Worm (Caenorhabditis elegans) whole organism, L4 larva: ENCODE measurements around the gene ctsa-1.2.
A peak's percentile ranks its signal among the peaks of the same experiment; 100 is the strongest.
"Not testable (repeated sequence)": the region's sequence is repeated elsewhere in the genome, so short reads cannot be mapped to it uniquely, and the experiment has no call there.

ENCODE experiments used
- F10B5.3 ChIP-seq: sonication (generic microtip); optimal IDR thresholded peaks from 2 replicates; lab custom pipeline; 2016; ENCODE audit warnings: mild to moderate bottlenecking, missing genetic modification characterization, missing compliant biosample characterization
- F26F4.8 ChIP-seq: fragments of 200-800 bp; sonication (Bioruptor generic); conservative IDR thresholded peaks from 2 replicates; pipeline ENCODE4 v1.3.6; 2022; ENCODE audit warnings: missing genetic modification characterization, missing compliant biosample characterization
- R02D3.7 ChIP-seq: fragments of 150-350 bp; sonication (generic microtip); optimal IDR thresholded peaks from 3 replicates; lab custom pipeline; 2014; ENCODE audit warnings: missing biosample characterization, missing genetic modification characterization
- Y75B8A.6 ChIP-seq: fragments of 200-800 bp; sonication (Bioruptor generic); IDR thresholded peaks from 2 replicates; pipeline ENCODE4 v1.3.6; 2022; ENCODE audit warnings: missing genetic modification reagents, missing genetic modification characterization, missing compliant biosample characterization
- aly-2 ChIP-seq: sonication (generic microtip); optimal IDR thresholded peaks from 2 replicates; lab custom pipeline; 2018; ENCODE audit warnings: missing biosample characterization, missing genetic modification characterization
- ama-1 ChIP-seq: fragments of 150-350 bp; optimal IDR thresholded peaks from 2 replicates; lab custom pipeline; 2014; ENCODE audit warnings: inconsistent platforms, mixed read lengths
- ceh-20 ChIP-seq: fragments of 200-800 bp; sonication (Bioruptor generic); IDR thresholded peaks from 2 replicates; pipeline ENCODE4 v1.3.6; 2022; ENCODE audit warnings: missing genetic modification reagents, missing genetic modification characterization, missing compliant biosample characterization
- ceh-28 ChIP-seq: fragments of 150-350 bp; optimal IDR thresholded peaks from 2 replicates; lab custom pipeline; 2014; ENCODE audit warnings: missing biosample characterization, missing genetic modification reagents, missing genetic modification characterization
- ceh-44 ChIP-seq: fragments of 200-800 bp; sonication (Bioruptor generic); IDR thresholded peaks from 2 replicates; pipeline ENCODE4 v1.3.6; 2022; ENCODE audit warnings: missing genetic modification reagents, missing genetic modification characterization, missing compliant biosample characterization
- ceh-82 ChIP-seq: sonication (generic microtip); optimal IDR thresholded peaks from 2 replicates; lab custom pipeline; 2017; ENCODE audit warnings: missing biosample characterization, missing genetic modification characterization
- ces-1 ChIP-seq: fragments of 150-350 bp; sonication (generic microtip); optimal IDR thresholded peaks from 4 replicates; lab custom pipeline; 2014; ENCODE audit warnings: missing biosample characterization, missing genetic modification reagents, missing genetic modification characterization
- daf-12 ChIP-seq: fragments of 150-350 bp; optimal IDR thresholded peaks from 2 replicates; lab custom pipeline; 2014; ENCODE audit warnings: missing biosample characterization, missing genetic modification reagents, missing genetic modification characterization
- daf-16 ChIP-seq, 3 experiments: sonication (generic microtip); optimal IDR thresholded peaks; 2 replicates each; lab custom pipeline; 2016 to 2017; ENCODE audit warnings: missing genetic modification characterization in 3 of 3, missing genetic modification reagents in 3 of 3, mild to moderate bottlenecking in 2 of 3, missing compliant biosample characterization in 2 of 3, missing biosample characterization in 1 of 3, moderate library complexity in 1 of 3
- daf-8 ChIP-seq: fragments of 200-800 bp; sonication (Bioruptor generic); IDR thresholded peaks from 2 replicates; pipeline ENCODE4 v1.3.6; 2022; ENCODE audit warnings: missing genetic modification characterization, missing compliant biosample characterization
- dmd-8 ChIP-seq: fragments of 200-800 bp; sonication (Bioruptor generic); IDR thresholded peaks from 2 replicates; pipeline ENCODE4 v1.3.6; 2022; ENCODE audit warnings: missing genetic modification characterization, missing compliant biosample characterization
- dpl-1 ChIP-seq: fragments of 150-350 bp; optimal IDR thresholded peaks from 2 replicates; lab custom pipeline; 2014; ENCODE audit warnings: missing biosample characterization, missing genetic modification reagents, missing genetic modification characterization
- dve-1 ChIP-seq: sonication (generic microtip); optimal IDR thresholded peaks from 2 replicates; lab custom pipeline; 2017; ENCODE audit warnings: antibody characterized with exemption, mild to moderate bottlenecking, missing genetic modification characterization, missing compliant biosample characterization; ENCODE audit not compliant: insufficient read depth
- egl-27 ChIP-seq: sonication (generic microtip); optimal IDR thresholded peaks from 3 replicates; lab custom pipeline; 2017; ENCODE audit warnings: missing biosample characterization, missing genetic modification reagents, missing genetic modification characterization
- fkh-10 ChIP-seq: fragments of 150-350 bp; optimal IDR thresholded peaks from 2 replicates; lab custom pipeline; 2014; ENCODE audit warnings: missing biosample characterization, missing genetic modification reagents, missing genetic modification characterization
- gei-8 ChIP-seq: fragments of 200-800 bp; sonication (Bioruptor generic); optimal IDR thresholded peaks from 2 replicates; lab custom pipeline; 2018; ENCODE audit warnings: mild to moderate bottlenecking, missing genetic modification characterization, missing compliant biosample characterization
- hlh-11 ChIP-seq: fragments of 200-800 bp; sonication (Bioruptor generic); optimal IDR thresholded peaks from 2 replicates; lab custom pipeline; 2018; ENCODE audit warnings: mild to moderate bottlenecking, missing genetic modification characterization, missing compliant biosample characterization
- hlh-30 ChIP-seq: sonication (generic microtip); optimal IDR thresholded peaks from 2 replicates; lab custom pipeline; 2017; ENCODE audit warnings: antibody characterized with exemption, mild to moderate bottlenecking, missing genetic modification characterization, missing compliant biosample characterization; ENCODE audit not compliant: insufficient read depth
- jun-1 ChIP-seq: fragments of 150-350 bp; optimal IDR thresholded peaks from 2 replicates; lab custom pipeline; 2014; ENCODE audit warnings: missing biosample characterization, missing genetic modification reagents, missing genetic modification characterization
- lin-13 ChIP-seq: fragments of 150-350 bp; optimal IDR thresholded peaks from 2 replicates; lab custom pipeline; 2014; ENCODE audit warnings: missing biosample characterization, missing genetic modification reagents, missing genetic modification characterization
- lin-15B ChIP-seq: fragments of 150-350 bp; sonication (generic microtip); optimal IDR thresholded peaks from 3 replicates; lab custom pipeline; 2014; ENCODE audit warnings: missing biosample characterization, missing genetic modification characterization
- mdl-1 ChIP-seq, 2 experiments: fragments of 150-350 bp in 1 of 2; sonication (generic microtip) in 1 of 2; optimal IDR thresholded peaks; 2 replicates each; lab custom pipeline; 2014 to 2017; ENCODE audit warnings: missing biosample characterization in 2 of 2, missing genetic modification characterization in 2 of 2
- mdt-29 ChIP-seq: fragments of 200-800 bp; sonication (Bioruptor generic); IDR thresholded peaks from 2 replicates; pipeline ENCODE4 v1.3.6; 2022; ENCODE audit warnings: missing genetic modification reagents, missing genetic modification characterization, missing compliant biosample characterization
- mep-1 ChIP-seq: fragments of 150-350 bp; sonication (generic microtip); optimal IDR thresholded peaks from 3 replicates; lab custom pipeline; 2014; ENCODE audit warnings: missing biosample characterization, missing genetic modification characterization
- mes-2 ChIP-seq: sonication (generic microtip); optimal IDR thresholded peaks from 2 replicates; lab custom pipeline; 2016; ENCODE audit warnings: missing genotype, mild to moderate bottlenecking, missing genetic modification characterization, missing compliant biosample characterization; ENCODE audit not compliant: poor library complexity, severe bottlenecking
- mxl-2 ChIP-seq: fragments of 200-800 bp; sonication (Bioruptor generic); conservative IDR thresholded peaks from 2 replicates; pipeline ENCODE4 v1.3.6; 2022; ENCODE audit warnings: missing genetic modification reagents, missing genetic modification characterization, missing compliant biosample characterization
- nhr-10 ChIP-seq: fragments of 150-350 bp; optimal IDR thresholded peaks from 2 replicates; lab custom pipeline; 2014; ENCODE audit warnings: missing biosample characterization, missing genetic modification characterization
- nhr-11 ChIP-seq: fragments of 150-350 bp; optimal IDR thresholded peaks from 2 replicates; lab custom pipeline; 2014; ENCODE audit warnings: missing biosample characterization, missing genetic modification characterization
- nhr-111 ChIP-seq: fragments of 200-800 bp; sonication (Bioruptor generic); optimal IDR thresholded peaks from 2 replicates; lab custom pipeline; 2018; ENCODE audit warnings: mild to moderate bottlenecking, missing genetic modification characterization, missing compliant biosample characterization
- nhr-25 ChIP-seq: sonication (generic microtip); optimal IDR thresholded peaks from 2 replicates; lab custom pipeline; 2017; ENCODE audit warnings: missing genetic modification characterization, mild to moderate bottlenecking, missing compliant biosample characterization, antibody characterized with exemption, moderate library complexity, borderline replicate concordance; ENCODE audit not compliant: insufficient read depth
- nhr-41 ChIP-seq: fragments of 200-800 bp; sonication (Bioruptor generic); IDR thresholded peaks from 2 replicates; pipeline ENCODE4 v1.3.6; 2022; ENCODE audit warnings: missing genetic modification reagents, missing genetic modification characterization, missing compliant biosample characterization
- nhr-76 ChIP-seq: fragments of 150-350 bp; optimal IDR thresholded peaks from 2 replicates; lab custom pipeline; 2014; ENCODE audit warnings: missing biosample characterization, missing genetic modification characterization
- nhr-77 ChIP-seq: fragments of 150-350 bp; optimal IDR thresholded peaks from 2 replicates; lab custom pipeline; 2014; ENCODE audit warnings: missing biosample characterization, missing genetic modification characterization
- pha-4 ChIP-seq, 2 experiments: fragments of 150-350 bp in 1 of 2; fragments of 200-800 bp in 1 of 2; sonication (Bioruptor generic) in 1 of 2; IDR thresholded peaks in 1 of 2; optimal IDR thresholded peaks in 1 of 2; 2 replicates each; pipeline versions ENCODE4 v1.3.6 to Lab custom; 2014 to 2022; ENCODE audit warnings: missing genetic modification characterization in 2 of 2, missing genetic modification reagents in 2 of 2, missing biosample characterization in 1 of 2, missing compliant biosample characterization in 1 of 2
- pqm-1 ChIP-seq: sonication (generic microtip); optimal IDR thresholded peaks from 2 replicates; lab custom pipeline; 2017; ENCODE audit warnings: missing biosample characterization, missing genetic modification characterization
- saeg-2 ChIP-seq: fragments of 200-800 bp; sonication (Bioruptor generic); IDR thresholded peaks from 2 replicates; pipeline ENCODE4 v1.3.6; 2022; ENCODE audit warnings: missing genetic modification reagents, missing genetic modification characterization, missing compliant biosample characterization
- set-16 ChIP-seq: fragments of 200-800 bp; sonication (Bioruptor generic); IDR thresholded peaks from 2 replicates; pipeline ENCODE4 v1.3.6; 2022; ENCODE audit warnings: missing genetic modification reagents, missing genetic modification characterization, missing compliant biosample characterization
- snpc-1.2 ChIP-seq: fragments of 200-800 bp; sonication (Bioruptor generic); IDR thresholded peaks from 2 replicates; pipeline ENCODE4 v1.3.6; 2022; ENCODE audit warnings: missing genetic modification reagents, missing genetic modification characterization, missing compliant biosample characterization
- spr-1 ChIP-seq: sonication (generic microtip); optimal IDR thresholded peaks from 2 replicates; lab custom pipeline; 2016; ENCODE audit warnings: mild to moderate bottlenecking, missing genetic modification characterization, missing compliant biosample characterization
- tag-97 ChIP-seq: fragments of 200-800 bp; sonication (Bioruptor generic); IDR thresholded peaks from 2 replicates; pipeline ENCODE4 v1.3.6; 2022; ENCODE audit warnings: missing genetic modification characterization, missing compliant biosample characterization
- tra-1 ChIP-seq: fragments of 200-800 bp; sonication (Bioruptor generic); IDR thresholded peaks from 2 replicates; pipeline ENCODE4 v1.3.6; 2022; ENCODE audit warnings: missing genetic modification reagents, missing genetic modification characterization, missing compliant biosample characterization
- unc-130 ChIP-seq: sonication (generic microtip); optimal IDR thresholded peaks from 2 replicates; lab custom pipeline; 2016; ENCODE audit warnings: missing genetic modification reagents, missing genetic modification characterization, missing compliant biosample characterization
- ztf-7 ChIP-seq: fragments of 150-350 bp; optimal IDR thresholded peaks from 2 replicates; lab custom pipeline; 2014; ENCODE audit warnings: missing biosample characterization, missing genetic modification characterization

The ctsa-1.2 gene

ce11 chrII:11759277-11759676 lies 20.1 kb downstream of the ctsa-1.2 start, which contains the start of the genes F44E5.4 and F44E5.5 (continued):
- TF ChIP-seq nhr-11 (tag; lab: Kevin White, UChicago) (peak; percentile 77), daf-8 (peak; percentile 100), snpc-1.2 (peak; percentile 96), tag-97 (GFP tag; lab: Robert Waterston, UW) (peak; percentile 100), nhr-41 (GFP tag; lab: Robert Waterston, UW) (peak; percentile 99), lin-13 (GFP tag; lab: Kevin White, UChicago) (peak; percentile 64), F10B5.3 (tag; lab: Kevin White, UChicago) (peak; percentile 89), pha-4 (GFP tag; IDR thresholded peaks at IDR 0.05; lab: Robert Waterston, UW) (peak; percentile 99)
- TF ChIP-seq pha-4 (tag; optimal IDR thresholded peaks at IDR 0.05; lab: Kevin White, UChicago), result not testable (repeated sequence)

ce11 chrII:11761806-11762512 lies 22.8 kb downstream of the ctsa-1.2 start:
- no peak for TF ChIP-seq dmd-8 (GFP tag; lab: Robert Waterston, UW)
- TF ChIP-seq hlh-30 (tag; lab: Kevin White, UChicago), result no peak
- TF ChIP-seq tra-1 (GFP tag; lab: Robert Waterston, UW), result 0 out of 2 replicates have a peak, but pooled peaks have one; percentile 25
- peak; percentile 61 for TF ChIP-seq dve-1 (tag; lab: Kevin White, UChicago)
- no peak for TF ChIP-seq pqm-1
- TF ChIP-seq ceh-44 (GFP tag; lab: Robert Waterston, UW), result no peak
- TF ChIP-seq dpl-1 (GFP tag; lab: Kevin White, UChicago), result no peak
- no peak for TF ChIP-seq mxl-2 (GFP tag; lab: Robert Waterston, UW)
- no peak for TF ChIP-seq lin-13 (GFP tag; lab: Kevin White, UChicago)
- peak; percentile 68; the same call in 1 of the 2 replicates for TF ChIP-seq snpc-1.2
- no peak for TF ChIP-seq ceh-28 (tag; lab: Kevin White, UChicago)
- TF ChIP-seq mes-2 (tag; lab: Kevin White, UChicago), result no peak
- no peak for TF ChIP-seq mdl-1 (tag; optimal IDR thresholded peaks at IDR 0.05; lab: Kevin White, UChicago)
- TF ChIP-seq ceh-82, result no peak
- TF ChIP-seq mdt-29, result peak; percentile 63; the same call in 1 of the 2 replicates
- no peak for TF ChIP-seq nhr-10 (tag; lab: Kevin White, UChicago)
- no peak for TF ChIP-seq jun-1
- no peak for TF ChIP-seq unc-130 (GFP tag; lab: Kevin White, UChicago)
- peak; percentile 24 for TF ChIP-seq ztf-7 (tag; lab: Kevin White, UChicago)
- no peak for TF ChIP-seq nhr-25 (tag; lab: Kevin White, UChicago)
- no peak for TF ChIP-seq ceh-20
- no peak for TF ChIP-seq nhr-77
- no peak for TF ChIP-seq daf-12
- peak; percentile 87 for TF ChIP-seq Y75B8A.6
- TF ChIP-seq ama-1 (lab: Kevin White, UChicago), result peak; percentile 49
- no peak for TF ChIP-seq nhr-41 (GFP tag; lab: Robert Waterston, UW)
- TF ChIP-seq ces-1, result no peak
- no peak for TF ChIP-seq gei-8 (GFP tag; lab: Kevin White, UChicago)
- TF ChIP-seq egl-27, result no peak
- no peak for TF ChIP-seq daf-16 (GFP tag; optimal IDR thresholded peaks at IDR 0.05; lab: Kevin White, UChicago)
- peak; percentile 38 for TF ChIP-seq daf-16 (tag; optimal IDR thresholded peaks at IDR 0.05; lab: Kevin White, UChicago)
- TF ChIP-seq nhr-76, result no peak
- TF ChIP-seq saeg-2 (GFP tag; lab: Robert Waterston, UW), result 0 out of 2 replicates have a peak, but pooled peaks have one; percentile 25
- TF ChIP-seq aly-2 (tag; lab: Kevin White, UChicago), result no peak
- peak; percentile 39 for TF ChIP-seq hlh-11
- TF ChIP-seq spr-1, result no peak
- TF ChIP-seq mep-1 (tag; lab: Kevin White, UChicago), result peak; percentile 90
- TF ChIP-seq R02D3.7, result no peak
- TF ChIP-seq lin-15B, result no peak
- no peak for TF ChIP-seq fkh-10 (GFP tag; lab: Kevin White, UChicago)
- no peak for TF ChIP-seq set-16 (GFP tag; lab: Robert Waterston, UW)
- no peak for TF ChIP-seq F26F4.8 (GFP tag; lab: Robert Waterston, UW)
- TF ChIP-seq nhr-111 (GFP tag; lab: Kevin White, UChicago), result no peak
